Fruit fly (Drosophila melanogaster): ENCODE measurements around the gene CG43841.

DNA sequence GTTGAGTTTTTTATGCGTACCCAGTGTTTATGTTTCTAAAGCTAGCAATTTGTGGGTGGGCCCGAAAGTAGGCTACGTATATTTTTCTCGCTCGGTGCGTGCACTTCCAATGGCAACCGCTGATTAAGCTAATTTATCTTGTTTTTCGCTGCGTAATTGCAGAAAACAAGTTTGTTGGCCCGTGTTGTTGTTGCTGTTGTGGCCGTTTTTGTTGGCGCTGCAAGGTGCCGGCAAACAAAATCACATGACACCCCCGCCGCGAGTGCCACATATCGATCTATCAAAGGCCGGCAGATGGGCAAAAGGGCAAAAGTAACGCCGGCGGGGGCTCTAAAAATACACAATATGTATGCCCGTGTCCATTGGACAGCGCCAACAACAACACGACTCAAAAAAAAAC, 30.0 kb upstream of the CG43841 start:
- TF ChIP-seq CG10348 (GFP tag; IDR thresholded peaks at IDR 0.05) (no peak), CG12605 (GFP tag; IDR thresholded peaks at IDR 0.05) (no peak), CG32121 (GFP tag; IDR thresholded peaks at IDR 0.05) (no peak), CG8159 (tag; optimal IDR thresholded peaks at IDR 0.05) (no peak), CG13204 (GFP tag; optimal IDR thresholded peaks at IDR 0.05) (no peak), CG9948 (tag; optimal IDR thresholded peaks at IDR 0.05) (no peak), CG34367 (tag; optimal IDR thresholded peaks at IDR 0.05) (no peak), Pif1A (GFP tag; optimal IDR thresholded peaks at IDR 0.05) (no peak), fd96Ca (GFP tag; IDR thresholded peaks at IDR 0.05) (no peak), Snoo (tag; optimal IDR thresholded peaks at IDR 0.05) (no peak), CG4496 (GFP tag; IDR thresholded peaks at IDR 0.05) (no peak), EcR (GFP tag; optimal IDR thresholded peaks at IDR 0.05) (no peak)

All from whole organism, pupa.